Worm (Caenorhabditis elegans) whole organism, early embryonic: Measurements from ENCODE around the gene F09C6.15.

Source experiments
- aly-1 ChIP-seq: sonication (generic microtip); optimal IDR thresholded peaks from 2 replicates; lab custom pipeline; 2016; ENCODE audit warnings: missing genetic modification characterization, missing compliant biosample characterization
- ama-1 ChIP-seq: fragments of 150-350 bp; optimal IDR thresholded peaks from 2 replicates; lab custom pipeline; 2014
- ceh-13 ChIP-seq: fragments of 200-800 bp; sonication (Bioruptor generic); optimal IDR thresholded peaks from 2 replicates; lab custom pipeline; 2018; ENCODE audit warnings: mild to moderate bottlenecking, missing genetic modification characterization, missing compliant biosample characterization
- flt-1 ChIP-seq: fragments of 200-800 bp; sonication (Bioruptor generic); IDR thresholded peaks from 2 replicates; pipeline ENCODE4 v1.3.6; 2022; ENCODE audit warnings: missing genetic modification characterization, missing compliant biosample characterization
- sea-1 ChIP-seq: fragments of 200-800 bp; sonication (Bioruptor generic); conservative IDR thresholded peaks from 2 replicates; pipeline ENCODE4 v1.3.6; 2022; ENCODE audit warnings: missing genetic modification characterization, missing compliant biosample characterization
- tbx-37 ChIP-seq: fragments of 200-800 bp; sonication (Bioruptor generic); conservative IDR thresholded peaks from 2 replicates; pipeline ENCODE4 v1.3.6; 2022; ENCODE audit warnings: missing genetic modification reagents, missing genetic modification characterization, missing compliant biosample characterization

DNA sequence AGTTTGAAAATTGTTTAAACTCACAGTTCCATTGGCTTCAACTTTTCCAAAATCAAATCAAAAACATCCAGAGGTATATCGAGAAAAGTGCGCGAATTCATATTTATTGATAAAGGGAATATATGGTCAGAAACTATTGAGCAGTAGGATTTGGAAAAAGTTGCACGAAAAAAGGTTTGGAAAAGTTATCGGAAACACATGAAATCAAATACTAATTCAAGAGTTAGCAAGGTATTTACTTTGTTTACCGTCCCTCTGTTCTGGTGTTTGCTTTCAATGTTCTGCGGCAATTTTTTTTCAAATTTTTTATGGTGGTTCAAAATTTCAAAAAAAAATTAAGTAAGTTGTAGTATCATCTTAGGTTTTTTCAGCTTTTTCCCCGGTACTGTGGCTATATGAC, 5.8 kb downstream of the F09C6.15 start, which contains the start of gene fbxa-45:
- TF ChIP-seq sea-1: no peak
- TF ChIP-seq ama-1 (lab: Kevin White, UChicago): no peak
- TF ChIP-seq flt-1 (GFP tag; lab: Robert Waterston, UW): no peak
- TF ChIP-seq tbx-37 (GFP tag; lab: Robert Waterston, UW): no peak
- no peak for TF ChIP-seq ceh-13 (GFP tag; lab: Kevin White, UChicago)
- TF ChIP-seq aly-1: no peak
